Worm (Caenorhabditis elegans) whole organism, L2 larva: ENCODE data around the gene F49F1.4.
A peak's percentile ranks its signal among the peaks of the same experiment; 100 is the strongest.

Source experiments
- C34F6.9 ChIP-seq: fragments of 150-350 bp; optimal IDR thresholded peaks from 2 replicates; lab custom pipeline; 2014; ENCODE audit warnings: missing biosample characterization, missing genetic modification characterization
- F13H6.1 ChIP-seq: sonication (generic microtip); optimal IDR thresholded peaks from 2 replicates; lab custom pipeline; 2016; ENCODE audit warnings: missing genetic modification characterization, missing compliant biosample characterization
- R02D3.7 ChIP-seq: fragments of 150-350 bp; optimal IDR thresholded peaks from 2 replicates; lab custom pipeline; 2014; ENCODE audit warnings: missing biosample characterization, missing genetic modification characterization
- Y55F3AM.14 ChIP-seq: fragments of 200-800 bp; sonication (Bioruptor generic); optimal IDR thresholded peaks from 2 replicates; lab custom pipeline; 2018; ENCODE audit warnings: mild to moderate bottlenecking, missing genetic modification characterization, missing compliant biosample characterization
- ZK546.5 ChIP-seq: sonication (generic microtip); optimal IDR thresholded peaks from 2 replicates; lab custom pipeline; 2017; ENCODE audit warnings: missing biosample characterization, missing genetic modification characterization
- alr-1 ChIP-seq: fragments of 150-350 bp; optimal IDR thresholded peaks from 2 replicates; lab custom pipeline; 2014; ENCODE audit warnings: missing biosample characterization, missing genetic modification characterization
- aly-2 ChIP-seq: fragments of 150-350 bp; optimal IDR thresholded peaks from 2 replicates; lab custom pipeline; 2014; ENCODE audit warnings: missing biosample characterization, missing genetic modification characterization
- ama-1 ChIP-seq: fragments of 150-350 bp; optimal IDR thresholded peaks from 2 replicates; lab custom pipeline; 2018; ENCODE audit warnings: inconsistent platforms
- blmp-1 ChIP-seq: sonication (generic microtip); optimal IDR thresholded peaks from 2 replicates; lab custom pipeline; 2017; ENCODE audit warnings: missing genetic modification characterization, mild to moderate bottlenecking, missing compliant biosample characterization, antibody characterized with exemption, moderate library complexity; ENCODE audit not compliant: insufficient read depth
- ceh-16 ChIP-seq: fragments of 150-350 bp; optimal IDR thresholded peaks from 2 replicates; lab custom pipeline; 2014; ENCODE audit warnings: missing biosample characterization, missing genetic modification characterization
- ceh-82 ChIP-seq: fragments of 150-350 bp; optimal IDR thresholded peaks from 2 replicates; lab custom pipeline; 2014; ENCODE audit warnings: missing biosample characterization, missing genetic modification characterization
- crh-2 ChIP-seq: sonication (generic microtip); optimal IDR thresholded peaks from 2 replicates; lab custom pipeline; 2017; ENCODE audit warnings: missing biosample characterization, missing genetic modification characterization
- dmd-4 ChIP-seq: sonication (generic microtip); optimal IDR thresholded peaks from 2 replicates; lab custom pipeline; 2017; ENCODE audit warnings: missing biosample characterization, missing genetic modification characterization
- egl-27 ChIP-seq: sonication (generic microtip); optimal IDR thresholded peaks from 3 replicates; lab custom pipeline; 2017; ENCODE audit warnings: missing biosample characterization, missing genetic modification reagents, missing genetic modification characterization
- elt-1 ChIP-seq: fragments of 150-350 bp; optimal IDR thresholded peaks from 2 replicates; lab custom pipeline; 2014; ENCODE audit warnings: missing biosample characterization, missing genetic modification characterization
- elt-3 ChIP-seq: sonication (generic microtip); optimal IDR thresholded peaks from 2 replicates; lab custom pipeline; 2017; ENCODE audit warnings: missing biosample characterization, missing genetic modification characterization
- fos-1 ChIP-seq: fragments of 150-350 bp; optimal IDR thresholded peaks from 2 replicates; lab custom pipeline; 2014; ENCODE audit warnings: missing biosample characterization, missing genetic modification characterization
- gmeb-1 ChIP-seq: fragments of 150-350 bp; optimal IDR thresholded peaks from 2 replicates; lab custom pipeline; 2014; ENCODE audit warnings: missing biosample characterization, missing genetic modification characterization
- lin-11 ChIP-seq: fragments of 150-350 bp; sonication (generic microtip); optimal IDR thresholded peaks from 2 replicates; lab custom pipeline; 2014; ENCODE audit warnings: missing biosample characterization, missing genetic modification characterization, inconsistent platforms, mixed read lengths
- lin-13 ChIP-seq: fragments of 150-350 bp; optimal IDR thresholded peaks from 2 replicates; lab custom pipeline; 2014; ENCODE audit warnings: missing biosample characterization, missing genetic modification reagents, missing genetic modification characterization
- lin-39 ChIP-seq: fragments of 150-350 bp; optimal IDR thresholded peaks from 2 replicates; lab custom pipeline; 2014; ENCODE audit warnings: missing biosample characterization, missing genetic modification reagents, missing genetic modification characterization
- lsy-2 ChIP-seq, 2 experiments: fragments of 150-350 bp in 1 of 2; sonication (generic microtip) in 1 of 2; optimal IDR thresholded peaks; 2 replicates each; lab custom pipeline; 2014 to 2017; ENCODE audit warnings: missing biosample characterization in 2 of 2, missing genetic modification characterization in 2 of 2
- mab-5 ChIP-seq: fragments of 150-350 bp; optimal IDR thresholded peaks from 2 replicates; lab custom pipeline; 2014; ENCODE audit warnings: missing biosample characterization, missing genetic modification characterization
- mbf-1 ChIP-seq: sonication (generic microtip); optimal IDR thresholded peaks from 2 replicates; lab custom pipeline; 2017; ENCODE audit warnings: missing biosample characterization, missing genetic modification characterization
- mdl-1 ChIP-seq, 2 experiments: fragments of 150-350 bp in 1 of 2; sonication (generic microtip) in 1 of 2; optimal IDR thresholded peaks; 2 replicates each; lab custom pipeline; 2017; ENCODE audit warnings: missing biosample characterization in 2 of 2, missing genetic modification characterization in 2 of 2
- nhr-10 ChIP-seq: sonication (generic microtip); optimal IDR thresholded peaks from 2 replicates; lab custom pipeline; 2017; ENCODE audit warnings: missing biosample characterization, missing genetic modification characterization
- nhr-11 ChIP-seq: fragments of 150-350 bp; optimal IDR thresholded peaks from 2 replicates; lab custom pipeline; 2014; ENCODE audit warnings: missing biosample characterization, missing genetic modification characterization
- nhr-12 ChIP-seq: fragments of 150-350 bp; optimal IDR thresholded peaks from 2 replicates; lab custom pipeline; 2014; ENCODE audit warnings: missing biosample characterization, missing genetic modification characterization
- nhr-129 ChIP-seq: fragments of 150-350 bp; optimal IDR thresholded peaks from 2 replicates; lab custom pipeline; 2014; ENCODE audit warnings: missing biosample characterization, missing genetic modification characterization
- nhr-21 ChIP-seq: fragments of 150-350 bp; optimal IDR thresholded peaks from 2 replicates; lab custom pipeline; 2014; ENCODE audit warnings: missing biosample characterization, missing genetic modification characterization
- nhr-23 ChIP-seq: fragments of 150-350 bp; optimal IDR thresholded peaks from 2 replicates; lab custom pipeline; 2014; ENCODE audit warnings: missing biosample characterization, missing genetic modification reagents, missing genetic modification characterization
- nhr-237 ChIP-seq: fragments of 150-350 bp; optimal IDR thresholded peaks from 2 replicates; lab custom pipeline; 2014; ENCODE audit warnings: missing biosample characterization, missing genetic modification characterization
- nhr-25 ChIP-seq: fragments of 150-350 bp; sonication (generic microtip); optimal IDR thresholded peaks from 3 replicates; lab custom pipeline; 2014; ENCODE audit warnings: missing biosample characterization, missing genetic modification characterization
- nhr-6 ChIP-seq: fragments of 150-350 bp; optimal IDR thresholded peaks from 2 replicates; lab custom pipeline; 2014; ENCODE audit warnings: missing biosample characterization, missing genetic modification characterization
- nhr-77 ChIP-seq: fragments of 150-350 bp; optimal IDR thresholded peaks from 2 replicates; lab custom pipeline; 2014; ENCODE audit warnings: missing biosample characterization, missing genetic modification characterization
- peb-1 ChIP-seq: fragments of 150-350 bp; optimal IDR thresholded peaks from 2 replicates; lab custom pipeline; 2014; ENCODE audit warnings: missing biosample characterization, missing genetic modification characterization
- sem-4 ChIP-seq: fragments of 150-350 bp; optimal IDR thresholded peaks from 2 replicates; lab custom pipeline; 2014; ENCODE audit warnings: missing biosample characterization, missing genetic modification reagents, missing genetic modification characterization
- skn-1 ChIP-seq: sonication (generic microtip); optimal IDR thresholded peaks from 2 replicates; lab custom pipeline; 2017; ENCODE audit warnings: missing biosample characterization, missing genetic modification characterization
- sma-3 ChIP-seq: sonication (generic microtip); optimal IDR thresholded peaks from 2 replicates; lab custom pipeline; 2016; ENCODE audit warnings: missing genetic modification reagents, missing genetic modification characterization, missing compliant biosample characterization
- sma-9 ChIP-seq, 2 experiments: fragments of 150-350 bp in 1 of 2; sonication (generic microtip) in 1 of 2; optimal IDR thresholded peaks; 2 replicates each; lab custom pipeline; 2014 to 2016; ENCODE audit warnings: missing genetic modification characterization in 2 of 2, mild to moderate bottlenecking in 1 of 2, missing biosample characterization in 1 of 2, missing compliant biosample characterization in 1 of 2, missing genetic modification reagents in 1 of 2, moderate library complexity in 1 of 2
- snpc-4 ChIP-seq: fragments of 150-350 bp; optimal IDR thresholded peaks from 2 replicates; lab custom pipeline; 2014; ENCODE audit warnings: missing biosample characterization, missing genetic modification characterization
- unc-39 ChIP-seq: fragments of 150-350 bp; optimal IDR thresholded peaks from 2 replicates; lab custom pipeline; 2014; ENCODE audit warnings: missing biosample characterization, missing genetic modification characterization
- unc-55 ChIP-seq: fragments of 150-350 bp; sonication (generic microtip); optimal IDR thresholded peaks from 3 replicates; lab custom pipeline; 2014; ENCODE audit warnings: missing biosample characterization, missing genetic modification reagents, missing genetic modification characterization
- unc-62 ChIP-seq: fragments of 150-350 bp; optimal IDR thresholded peaks from 2 replicates; lab custom pipeline; 2014; ENCODE audit warnings: missing biosample characterization, missing genetic modification reagents, missing genetic modification characterization
- zag-1 ChIP-seq: fragments of 150-350 bp; optimal IDR thresholded peaks from 2 replicates; lab custom pipeline; 2014; ENCODE audit warnings: missing biosample characterization, missing genetic modification characterization
- ztf-1 ChIP-seq: fragments of 200-800 bp; sonication (Bioruptor generic); conservative IDR thresholded peaks from 2 replicates; pipeline ENCODE4 v1.3.6; 2022; ENCODE audit warnings: missing genetic modification characterization, missing compliant biosample characterization
- ztf-11 ChIP-seq: sonication (generic microtip); optimal IDR thresholded peaks from 2 replicates; lab custom pipeline; 2017; ENCODE audit warnings: missing biosample characterization, missing genetic modification characterization
- ztf-4 ChIP-seq: fragments of 150-350 bp; optimal IDR thresholded peaks from 2 replicates; lab custom pipeline; 2014; ENCODE audit warnings: missing biosample characterization, missing genetic modification characterization

Gene F49F1.4

ce11 chrIV:4096940-4097339 lies 18.6 kb downstream of the F49F1.4 start:
- TF ChIP-seq ceh-16 (tag; lab: Kevin White, UChicago) = no peak
- peak; percentile 26 for TF ChIP-seq nhr-129 (tag; lab: Kevin White, UChicago)

- TF ChIP-seq unc-55 (GFP tag; lab: Kevin White, UChicago) (peak; percentile 0), peb-1 (tag; lab: Kevin White, UChicago) (no peak), blmp-1 (tag; lab: Kevin White, UChicago) (no peak), sma-9 (GFP tag; optimal IDR thresholded peaks at IDR 0.05; lab: Kevin White, UChicago) (no peak), sma-9 (tag; optimal IDR thresholded peaks at IDR 0.05; lab: Kevin White, UChicago) (no peak)
Observed at ce11 chrIV:4094364-4094763, 21.2 kb downstream of the F49F1.4 start.

- peak; percentile 78 for TF ChIP-seq C34F6.9 (tag; lab: Kevin White, UChicago)
- peak; percentile 89 for TF ChIP-seq sma-9 (GFP tag; optimal IDR thresholded peaks at IDR 0.05; lab: Kevin White, UChicago)
- no peak for TF ChIP-seq sma-9 (tag; optimal IDR thresholded peaks at IDR 0.05; lab: Kevin White, UChicago)
- TF ChIP-seq zag-1 (tag; lab: Kevin White, UChicago) = peak; percentile 54
- TF ChIP-seq mab-5 (tag; lab: Kevin White, UChicago) = peak; percentile 23
- TF ChIP-seq nhr-237 (tag; lab: Kevin White, UChicago) = peak; percentile 4
- no peak for TF ChIP-seq elt-3 (tag; lab: Kevin White, UChicago)
- TF ChIP-seq unc-55 (GFP tag; lab: Kevin White, UChicago) = peak; percentile 84
- TF ChIP-seq peb-1 (tag; lab: Kevin White, UChicago) = no peak
- peak; percentile 75 for TF ChIP-seq ceh-82 (tag; lab: Kevin White, UChicago)
- TF ChIP-seq crh-2 (tag; lab: Kevin White, UChicago) = peak; percentile 96
- no peak for TF ChIP-seq dmd-4 (tag; lab: Kevin White, UChicago)
- TF ChIP-seq nhr-10 (tag; lab: Kevin White, UChicago) = no peak
- no peak for TF ChIP-seq mbf-1 (tag; lab: Kevin White, UChicago)
- no peak for TF ChIP-seq aly-2
- no peak for TF ChIP-seq elt-1
- TF ChIP-seq nhr-12 (tag; lab: Kevin White, UChicago) = no peak
- no peak for TF ChIP-seq ZK546.5 (tag; lab: Kevin White, UChicago)
- peak; percentile 4 for TF ChIP-seq lin-11 (tag; lab: Kevin White, UChicago)
- TF ChIP-seq nhr-23 (tag; lab: Kevin White, UChicago) = no peak
- TF ChIP-seq nhr-11 (tag; lab: Kevin White, UChicago) = no peak
- peak; percentile 49 for TF ChIP-seq snpc-4 (tag; lab: Kevin White, UChicago)
- TF ChIP-seq gmeb-1 = peak; percentile 67
- TF ChIP-seq ztf-11 (tag; lab: Kevin White, UChicago) = no peak
- no peak for TF ChIP-seq ceh-16 (tag; lab: Kevin White, UChicago)
- no peak for TF ChIP-seq unc-62 (GFP tag; lab: Kevin White, UChicago)
- TF ChIP-seq egl-27 (tag; lab: Kevin White, UChicago) = peak; percentile 67
- TF ChIP-seq sem-4 (tag; lab: Kevin White, UChicago) = peak; percentile 54
- no peak for TF ChIP-seq R02D3.7 (tag; lab: Kevin White, UChicago)
- TF ChIP-seq skn-1 (tag; lab: Kevin White, UChicago) = no peak
- TF ChIP-seq nhr-21 (tag; lab: Kevin White, UChicago) = peak; percentile 57
- peak; percentile 91 for TF ChIP-seq F13H6.1 (tag; lab: Kevin White, UChicago)
- TF ChIP-seq nhr-129 (tag; lab: Kevin White, UChicago) = peak; percentile 69
- peak; percentile 84 for TF ChIP-seq sma-3 (GFP tag; lab: Kevin White, UChicago)
- no peak for TF ChIP-seq ama-1 (lab: Kevin White, UChicago)
- no peak for TF ChIP-seq unc-39 (tag; lab: Kevin White, UChicago)
- TF ChIP-seq alr-1 (tag; lab: Kevin White, UChicago) = no peak
- no peak for TF ChIP-seq blmp-1 (tag; lab: Kevin White, UChicago)
- TF ChIP-seq nhr-77 (tag; lab: Kevin White, UChicago) = no peak
- TF ChIP-seq nhr-25 = peak; percentile 51
- peak in 1 of 2 experiments; percentile 58 for TF ChIP-seq mdl-1 (tag; optimal IDR thresholded peaks at IDR 0.05; lab: Kevin White, UChicago)
- TF ChIP-seq Y55F3AM.14 = peak; percentile 26
- TF ChIP-seq lin-39 = no peak
- TF ChIP-seq ztf-4 (tag; lab: Kevin White, UChicago) = peak; percentile 55
- peak; percentile 62 to 83 for TF ChIP-seq lsy-2 (tag; optimal IDR thresholded peaks at IDR 0.05; lab: Kevin White, UChicago)
- peak; percentile 90 for TF ChIP-seq fos-1 (tag; lab: Kevin White, UChicago)
- peak; percentile 44 for TF ChIP-seq nhr-6 (tag; lab: Kevin White, UChicago)
- TF ChIP-seq ztf-1 (GFP tag; lab: Robert Waterston, UW) = no peak
- TF ChIP-seq lin-13 (GFP tag; lab: Kevin White, UChicago) = peak; percentile 66
Observed at ce11 chrIV:4093087-4093486, 22.4 kb downstream of the F49F1.4 start.
